Fruit fly (Drosophila melanogaster) whole organism, prepupa: Measurements from ENCODE around the gene MESR3.

Experiments
- Blimp-1 ChIP-seq: fragments of 200-800 bp; sonication (Bioruptor generic); optimal IDR thresholded peaks from 3 replicates; lab custom pipeline; 2017; ENCODE audit warnings: missing biosample characterization, missing genetic modification characterization, mild to moderate bottlenecking, moderate library complexity, missing genetic modification reagents
- CG10631 ChIP-seq: fragments of 200-800 bp; sonication (Bioruptor generic); optimal IDR thresholded peaks from 2 replicates; lab custom pipeline; 2016; ENCODE audit warnings: missing biosample characterization, missing genetic modification characterization
- CG11294 ChIP-seq: fragments of 200-800 bp; sonication (Bioruptor generic); IDR thresholded peaks from 2 replicates; pipeline ENCODE4 v1.3.6; 2022; ENCODE audit warnings: missing biosample characterization, missing genetic modification characterization
- CG11762 ChIP-seq: fragments of 200-800 bp; sonication (Bioruptor generic); optimal IDR thresholded peaks from 3 replicates; lab custom pipeline; 2016; ENCODE audit warnings: missing biosample characterization, missing genetic modification characterization; ENCODE audit not compliant: insufficient read depth
- CG11902 ChIP-seq: fragments of 200-800 bp; sonication (Bioruptor generic); optimal IDR thresholded peaks from 3 replicates; lab custom pipeline; 2016; ENCODE audit warnings: missing biosample characterization, missing genetic modification characterization
- CG15336 ChIP-seq: fragments of 200-800 bp; sonication (Bioruptor generic); IDR thresholded peaks from 2 replicates; pipeline ENCODE4 v1.3.6; 2022; ENCODE audit warnings: missing biosample characterization, missing genetic modification characterization
- CG16779 ChIP-seq: fragments of 200-800 bp; sonication (Bioruptor generic); optimal IDR thresholded peaks from 3 replicates; lab custom pipeline; 2017; ENCODE audit warnings: missing biosample characterization, mild to moderate bottlenecking, missing genetic modification characterization
- CG31627 ChIP-seq: fragments of 200-800 bp; sonication (Bioruptor generic); optimal IDR thresholded peaks from 3 replicates; lab custom pipeline; 2016; ENCODE audit warnings: missing biosample characterization, missing genetic modification characterization
- CG32006 ChIP-seq: fragments of 200-800 bp; sonication (Bioruptor generic); optimal IDR thresholded peaks from 3 replicates; lab custom pipeline; 2017; ENCODE audit warnings: missing biosample characterization, mild to moderate bottlenecking, missing genetic modification characterization
- CG34406 ChIP-seq: fragments of 200-800 bp; sonication (Bioruptor generic); optimal IDR thresholded peaks from 3 replicates; lab custom pipeline; 2016; ENCODE audit warnings: missing biosample characterization, missing genetic modification characterization
- CG3919 ChIP-seq: fragments of 200-800 bp; sonication (Bioruptor generic); optimal IDR thresholded peaks from 3 replicates; lab custom pipeline; 2016; ENCODE audit warnings: missing biosample characterization, missing genetic modification characterization
- CG4318 ChIP-seq: fragments of 200-800 bp; sonication (Bioruptor generic); optimal IDR thresholded peaks from 3 replicates; lab custom pipeline; 2017; ENCODE audit warnings: missing biosample characterization, mild to moderate bottlenecking, missing genetic modification characterization
- CG6163 ChIP-seq: fragments of 200-800 bp; sonication (Bioruptor generic); IDR thresholded peaks from 3 replicates; pipeline ENCODE4 v1.3.6; 2022; ENCODE audit warnings: missing biosample characterization, missing genetic modification characterization
- CG6792 ChIP-seq: fragments of 200-800 bp; sonication (Bioruptor generic); optimal IDR thresholded peaks from 3 replicates; lab custom pipeline; 2016; ENCODE audit warnings: missing biosample characterization, missing genetic modification characterization
- CG6854 ChIP-seq: fragments of 200-800 bp; sonication (Bioruptor generic); optimal IDR thresholded peaks from 2 replicates; lab custom pipeline; 2017; ENCODE audit warnings: missing biosample characterization, mild to moderate bottlenecking, missing genetic modification characterization
- CG8119 ChIP-seq: fragments of 200-800 bp; sonication (Bioruptor generic); IDR thresholded peaks from 3 replicates; pipeline ENCODE4 v1.3.6; 2022; ENCODE audit warnings: missing biosample characterization, missing genetic modification characterization
- CG8319 ChIP-seq: fragments of 200-800 bp; sonication (Bioruptor generic); optimal IDR thresholded peaks from 3 replicates; lab custom pipeline; 2016; ENCODE audit warnings: missing biosample characterization, missing genetic modification characterization
- CG8632 ChIP-seq: fragments of 200-800 bp; sonication (Bioruptor generic); optimal IDR thresholded peaks from 3 replicates; lab custom pipeline; 2016; ENCODE audit warnings: missing biosample characterization, missing genetic modification characterization
- CG9139 ChIP-seq: fragments of 200-800 bp; sonication (Bioruptor generic); optimal IDR thresholded peaks from 3 replicates; lab custom pipeline; 2017; ENCODE audit warnings: missing biosample characterization, mild to moderate bottlenecking, missing genetic modification characterization
- Eip75B ChIP-seq: fragments of 200-800 bp; sonication (Bioruptor generic); optimal IDR thresholded peaks from 3 replicates; lab custom pipeline; 2016; ENCODE audit warnings: missing biosample characterization, missing genetic modification characterization
- Eip78C ChIP-seq: fragments of 200-800 bp; sonication (Bioruptor generic); peaks from one replicate; lab custom pipeline; 2016; ENCODE audit warnings: missing biosample characterization, missing genetic modification characterization
- Eip93F ChIP-seq: fragments of 200-800 bp; sonication (Bioruptor generic); optimal IDR thresholded peaks from 2 replicates; lab custom pipeline; 2016; ENCODE audit warnings: missing biosample characterization, mild to moderate bottlenecking, missing genetic modification characterization
- Ets96B ChIP-seq: fragments of 200-800 bp; optimal IDR thresholded peaks from 2 replicates; lab custom pipeline; 2019; ENCODE audit warnings: missing biosample characterization, mild to moderate bottlenecking, missing genetic modification characterization, moderate library complexity
- Gug ChIP-seq: fragments of 200-800 bp; sonication (Bioruptor generic); IDR thresholded peaks from 2 replicates; pipeline ENCODE4 v1.3.6; 2022; ENCODE audit warnings: missing biosample characterization, missing genetic modification characterization
- Hr38 ChIP-seq: sonication (Bioruptor generic); optimal IDR thresholded peaks from 2 replicates; lab custom pipeline; 2016; ENCODE audit warnings: missing biosample characterization, missing genetic modification characterization
- Lpt ChIP-seq: fragments of 200-800 bp; sonication (Bioruptor generic); optimal IDR thresholded peaks from 3 replicates; lab custom pipeline; 2016; ENCODE audit warnings: missing biosample characterization, missing genetic modification characterization
- Met ChIP-seq: fragments of 200-800 bp; sonication (Bioruptor generic); optimal IDR thresholded peaks from 3 replicates; lab custom pipeline; 2016; ENCODE audit warnings: missing biosample characterization, missing genetic modification characterization
- OdsH ChIP-seq: fragments of 200-800 bp; sonication (Bioruptor generic); optimal IDR thresholded peaks from 3 replicates; lab custom pipeline; 2016; ENCODE audit warnings: missing biosample characterization, missing genetic modification characterization
- Sox15 ChIP-seq: fragments of 200-800 bp; sonication (Bioruptor generic); optimal IDR thresholded peaks from 3 replicates; lab custom pipeline; 2016; ENCODE audit warnings: missing biosample characterization, missing genetic modification characterization
- achi ChIP-seq: fragments of 200-800 bp; sonication (Bioruptor generic); optimal IDR thresholded peaks from 3 replicates; lab custom pipeline; 2016; ENCODE audit warnings: missing biosample characterization, missing genetic modification characterization
- dac ChIP-seq: fragments of 200-800 bp; sonication (Bioruptor generic); optimal IDR thresholded peaks from 2 replicates; lab custom pipeline; 2017; ENCODE audit warnings: missing biosample characterization, mild to moderate bottlenecking, missing genetic modification characterization
- dsx ChIP-seq: fragments of 200-800 bp; optimal IDR thresholded peaks from 3 replicates; lab custom pipeline; 2019; ENCODE audit warnings: missing biosample characterization, mild to moderate bottlenecking, missing genetic modification characterization, moderate library complexity; ENCODE audit not compliant: poor library complexity, severe bottlenecking
- eg ChIP-seq: fragments of 200-800 bp; sonication (Bioruptor generic); IDR thresholded peaks from 3 replicates; pipeline ENCODE4 v1.3.6; 2022; ENCODE audit warnings: missing biosample characterization, missing genetic modification characterization
- esn ChIP-seq: fragments of 200-800 bp; sonication (Bioruptor generic); optimal IDR thresholded peaks from 2 replicates; lab custom pipeline; 2016; ENCODE audit warnings: missing biosample characterization, mild to moderate bottlenecking, missing genetic modification characterization, moderate library complexity
- fd59A ChIP-seq: fragments of 200-800 bp; sonication (Bioruptor generic); optimal IDR thresholded peaks from 2 replicates; lab custom pipeline; 2017; ENCODE audit warnings: missing biosample characterization, mild to moderate bottlenecking, missing genetic modification characterization, missing genetic modification reagents
- fd85E ChIP-seq: fragments of 200-800 bp; sonication (Bioruptor generic); optimal IDR thresholded peaks from 3 replicates; lab custom pipeline; 2016; ENCODE audit warnings: missing biosample characterization, missing genetic modification characterization
- pdm3 ChIP-seq: fragments of 200-800 bp; sonication (Bioruptor generic); optimal IDR thresholded peaks from 3 replicates; lab custom pipeline; 2016; ENCODE audit warnings: missing biosample characterization, missing genetic modification characterization
- salr ChIP-seq, 2 experiments: fragments of 200-800 bp; sonication (Bioruptor generic); optimal IDR thresholded peaks; 3 replicates each; lab custom pipeline; 2016 to 2018; ENCODE audit warnings: missing biosample characterization in 2 of 2, missing genetic modification characterization in 2 of 2, mild to moderate bottlenecking in 1 of 2
- ss ChIP-seq, 2 experiments: fragments of 200-800 bp; sonication (Bioruptor generic); optimal IDR thresholded peaks; 2 replicates in 1 of 2; 3 replicates in 1 of 2; lab custom pipeline; 2017 to 2018; ENCODE audit warnings: mild to moderate bottlenecking in 2 of 2, missing biosample characterization in 2 of 2, missing genetic modification characterization in 2 of 2, moderate library complexity in 1 of 2
- svp ChIP-seq: fragments of 200-800 bp; sonication (Bioruptor generic); peaks from one replicate; lab custom pipeline; 2016; ENCODE audit warnings: missing biosample characterization, missing genetic modification characterization
- topi ChIP-seq: fragments of 200-800 bp; sonication (Bioruptor generic); optimal IDR thresholded peaks from 3 replicates; lab custom pipeline; 2016; ENCODE audit warnings: missing biosample characterization, missing genetic modification characterization
- vri ChIP-seq: fragments of 200-800 bp; sonication (Bioruptor generic); optimal IDR thresholded peaks from 3 replicates; lab custom pipeline; 2016; ENCODE audit warnings: missing biosample characterization, mild to moderate bottlenecking, missing genetic modification characterization

The MESR3 gene

DNA sequence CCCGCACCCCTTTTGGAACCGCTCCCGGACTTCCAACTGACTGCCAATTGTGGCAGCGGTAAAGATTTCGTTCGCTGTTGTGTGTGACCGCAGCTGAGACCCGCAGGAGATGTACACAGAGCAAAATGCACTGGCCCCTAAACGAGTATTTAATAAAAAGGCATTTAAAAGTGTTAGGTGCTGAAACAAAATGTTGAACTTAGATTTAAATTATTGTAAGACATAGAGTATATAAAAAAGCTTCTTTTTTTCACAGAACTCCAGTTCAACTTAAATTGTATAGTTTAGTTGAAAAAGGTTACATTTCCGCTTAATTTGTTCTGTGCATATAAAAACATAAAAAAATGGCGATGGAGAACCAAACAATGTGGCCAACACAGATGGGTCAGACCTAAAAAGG lies 11.0 kb downstream of the MESR3 start (continued):
- peak; percentile 10 for TF ChIP-seq dsx (GFP tag; lab: Kevin White, UChicago)
- TF ChIP-seq CG10631: peak; percentile 58
- no peak for TF ChIP-seq Blimp-1 (GFP tag; lab: Kevin White, UChicago)
- peak; percentile 87 for TF ChIP-seq Eip78C (GFP tag; lab: Kevin White, UChicago)
- TF ChIP-seq eg (GFP tag; lab: Robert Waterston, UW): peak; percentile 81
- peak; percentile 40 for TF ChIP-seq CG8319 (GFP tag; lab: Kevin White, UChicago)
- TF ChIP-seq dac: no peak
- peak; percentile 64 for TF ChIP-seq CG31627 (GFP tag; lab: Kevin White, UChicago)
- peak; percentile 72 for TF ChIP-seq esn (GFP tag; lab: Kevin White, UChicago)
- peak; percentile 77 for TF ChIP-seq Eip75B
- peak; percentile 51 for TF ChIP-seq topi
- TF ChIP-seq CG34406: peak; percentile 25
- TF ChIP-seq pdm3: peak; percentile 74
- peak; percentile 43 for TF ChIP-seq CG11294 (GFP tag; lab: Robert Waterston, UW)
- peak; percentile 87 for TF ChIP-seq CG15336 (GFP tag; lab: Robert Waterston, UW)
- peak; percentile 47 for TF ChIP-seq OdsH
- no peak for TF ChIP-seq Hr38 (GFP tag; lab: Kevin White, UChicago)
- peak; percentile 62 for TF ChIP-seq CG3919 (GFP tag; lab: Kevin White, UChicago)
- TF ChIP-seq CG6854 (GFP tag; lab: Kevin White, UChicago): peak; percentile 45
- peak; percentile 36 for TF ChIP-seq CG4318 (GFP tag; lab: Kevin White, UChicago)
- peak; percentile 79 for TF ChIP-seq svp (GFP tag; lab: Kevin White, UChicago)
- peak; percentile 57 for TF ChIP-seq CG16779 (tag; lab: Kevin White, UChicago)
- peak; percentile 74 for TF ChIP-seq Met (GFP tag; lab: Kevin White, UChicago)
- TF ChIP-seq CG11902 (GFP tag; lab: Kevin White, UChicago): no peak
- TF ChIP-seq CG6163: peak; percentile 79
- TF ChIP-seq Sox15 (GFP tag; lab: Kevin White, UChicago): no peak
- TF ChIP-seq Ets96B (tag; lab: Kevin White, UChicago): peak; percentile 59
- TF ChIP-seq CG8632 (GFP tag; lab: Kevin White, UChicago): peak; percentile 22
- TF ChIP-seq CG32006: peak; percentile 83
- no peak for TF ChIP-seq fd59A (GFP tag; lab: Kevin White, UChicago)
- TF ChIP-seq vri (GFP tag; lab: Kevin White, UChicago): peak; percentile 66
- peak; percentile 74 for TF ChIP-seq Lpt (GFP tag; lab: Kevin White, UChicago)
- peak; percentile 89 for TF ChIP-seq CG8119 (GFP tag; lab: Robert Waterston, UW)
- TF ChIP-seq fd85E: no peak
- TF ChIP-seq CG9139 (GFP tag; lab: Kevin White, UChicago): no peak
- TF ChIP-seq Gug (GFP tag; lab: Robert Waterston, UW): peak; percentile 67
- TF ChIP-seq CG11762 (GFP tag; lab: Kevin White, UChicago): peak; percentile 37
- TF ChIP-seq Eip93F (GFP tag; lab: Kevin White, UChicago): no peak
- no peak for TF ChIP-seq ss (GFP tag; optimal IDR thresholded peaks at IDR 0.05; lab: Kevin White, UChicago)
- TF ChIP-seq CG6792 (GFP tag; lab: Kevin White, UChicago): peak; percentile 60
- TF ChIP-seq, all 60 proteins: peak for 49

DNA sequence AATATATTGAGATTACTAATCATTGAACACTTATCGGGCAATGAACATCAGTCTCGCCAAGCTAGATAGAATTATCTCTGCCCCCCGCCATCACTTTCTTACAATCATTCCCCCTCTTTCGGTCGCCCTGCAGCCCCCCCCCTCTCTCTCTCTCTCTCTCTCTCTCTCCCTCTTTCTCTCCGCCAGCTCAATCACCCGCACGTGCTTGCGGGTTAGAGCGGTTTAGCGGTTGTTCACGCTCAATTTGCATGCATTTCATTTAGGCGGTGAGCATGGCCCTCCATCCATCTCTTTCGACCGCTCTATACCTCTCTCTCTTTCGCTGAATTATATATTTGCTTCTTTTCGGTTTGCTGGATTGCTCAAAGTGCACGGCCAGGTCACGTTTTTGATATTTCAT lies 12.1 kb downstream of the MESR3 start:
- no peak for TF ChIP-seq salr (GFP tag; optimal IDR thresholded peaks at IDR 0.05; lab: Kevin White, UChicago)
- TF ChIP-seq pdm3: no peak
- peak; percentile 84 for TF ChIP-seq svp (GFP tag; lab: Kevin White, UChicago)
- no peak for TF ChIP-seq CG8632 (GFP tag; lab: Kevin White, UChicago)
- TF ChIP-seq Eip78C (GFP tag; lab: Kevin White, UChicago): peak; percentile 38
- no peak for TF ChIP-seq achi
- TF ChIP-seq, all 60 proteins: peak for 2
